Worm (Caenorhabditis elegans) whole organism, L3 larva: Measurements from ENCODE around the gene spc-2.

ENCODE experiments used
- ceh-9 ChIP-seq: sonication (generic microtip); optimal IDR thresholded peaks from 2 replicates; lab custom pipeline; 2018; ENCODE audit warnings: missing biosample characterization, missing genetic modification characterization
- egl-27 ChIP-seq: sonication (generic microtip); optimal IDR thresholded peaks from 4 replicates; lab custom pipeline; 2017; ENCODE audit warnings: missing biosample characterization, missing genetic modification reagents, missing genetic modification characterization
- elt-1 ChIP-seq: fragments of 150-350 bp; optimal IDR thresholded peaks from 2 replicates; lab custom pipeline; 2014; ENCODE audit warnings: missing biosample characterization, missing genetic modification characterization
- fkh-10 ChIP-seq: sonication (generic microtip); optimal IDR thresholded peaks from 2 replicates; lab custom pipeline; 2017; ENCODE audit warnings: missing biosample characterization, missing genetic modification reagents, missing genetic modification characterization
- hmg-11 ChIP-seq: sonication (generic microtip); optimal IDR thresholded peaks from 2 replicates; lab custom pipeline; 2016; ENCODE audit warnings: missing genetic modification characterization, missing compliant biosample characterization
- mdl-1 ChIP-seq: fragments of 150-350 bp; optimal IDR thresholded peaks from 2 replicates; lab custom pipeline; 2014; ENCODE audit warnings: missing biosample characterization, missing genetic modification characterization
- nhr-11 ChIP-seq: fragments of 150-350 bp; optimal IDR thresholded peaks from 2 replicates; lab custom pipeline; 2014; ENCODE audit warnings: missing biosample characterization, missing genetic modification characterization
- pha-4 ChIP-seq: fragments of 150-350 bp; optimal IDR thresholded peaks from 2 replicates; lab custom pipeline; 2014; ENCODE audit warnings: missing biosample characterization, missing genetic modification reagents, missing genetic modification characterization
- pqm-1 ChIP-seq: fragments of 150-350 bp; optimal IDR thresholded peaks from 2 replicates; lab custom pipeline; 2017; ENCODE audit warnings: missing biosample characterization, missing genetic modification characterization, inconsistent platforms
- snpc-4 ChIP-seq: fragments of 150-350 bp; optimal IDR thresholded peaks from 2 replicates; lab custom pipeline; 2014; ENCODE audit warnings: missing biosample characterization, missing genetic modification characterization
- ztf-4 ChIP-seq: fragments of 150-350 bp; optimal IDR thresholded peaks from 2 replicates; lab custom pipeline; 2014; ENCODE audit warnings: missing biosample characterization, missing genetic modification characterization

DNA sequence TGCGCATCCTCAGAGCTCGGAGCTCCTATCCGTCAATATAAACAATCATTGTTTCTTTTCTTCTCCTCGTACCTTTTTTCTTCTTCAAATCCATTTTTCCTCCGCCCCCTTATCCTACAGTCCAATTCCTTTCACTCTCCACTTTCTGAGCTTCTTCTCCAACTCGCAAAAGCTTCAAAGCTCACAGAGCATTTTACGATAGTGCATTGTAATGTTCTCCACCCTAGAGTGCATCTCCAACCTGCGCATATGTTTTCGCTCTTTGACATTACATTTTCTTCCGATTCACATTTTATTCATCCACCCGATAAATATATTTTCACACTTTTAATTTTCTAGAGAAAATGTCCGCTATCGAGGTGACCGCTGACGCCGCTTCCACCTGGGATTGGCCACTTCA is 43.9 kb upstream of the spc-2 start, which contains the start of gene hsp-12.2:
- TF ChIP-seq egl-27: no peak
- TF ChIP-seq mdl-1 (tag; lab: Kevin White, UChicago): no peak
- TF ChIP-seq hmg-11 (tag; lab: Kevin White, UChicago): no peak
- TF ChIP-seq ceh-9 (tag; lab: Kevin White, UChicago): no peak
- TF ChIP-seq fkh-10 (GFP tag; lab: Kevin White, UChicago): no peak
- TF ChIP-seq pha-4 (tag; lab: Kevin White, UChicago): peak; percentile 49
- TF ChIP-seq ztf-4 (tag; lab: Kevin White, UChicago): no peak
- no peak for TF ChIP-seq elt-1 (tag; lab: Kevin White, UChicago)
- no peak for TF ChIP-seq nhr-11 (tag; lab: Kevin White, UChicago)
- no peak for TF ChIP-seq pqm-1 (tag; lab: Kevin White, UChicago)
- TF ChIP-seq snpc-4: no peak
